Worm (Caenorhabditis elegans) whole organism, mixed stage, embryonic: Measurements from ENCODE around the gene rbm-22.

ENCODE experiments used
- M03D4.4 ChIP-seq: sonication (generic microtip); optimal IDR thresholded peaks from 2 replicates; lab custom pipeline; 2017; ENCODE audit warnings: mild to moderate bottlenecking, missing genetic modification characterization, missing compliant biosample characterization
- bed-3 ChIP-seq: fragments of 200-800 bp; sonication (Bioruptor generic); optimal IDR thresholded peaks from 3 replicates; lab custom pipeline; 2018; ENCODE audit warnings: mild to moderate bottlenecking, missing genetic modification characterization, moderate library complexity, missing compliant biosample characterization
- blmp-1 ChIP-seq: fragments of 150-350 bp; optimal IDR thresholded peaks from 2 replicates; lab custom pipeline; 2014; ENCODE audit warnings: missing biosample characterization, missing genetic modification characterization
- ceh-39 ChIP-seq: fragments of 150-350 bp; optimal IDR thresholded peaks from 2 replicates; lab custom pipeline; 2014; ENCODE audit warnings: missing biosample characterization, missing genetic modification characterization
- ceh-43 ChIP-seq: fragments of 200-800 bp; sonication (Bioruptor generic); optimal IDR thresholded peaks from 2 replicates; lab custom pipeline; 2018; ENCODE audit warnings: mild to moderate bottlenecking, missing genetic modification characterization, moderate library complexity, missing compliant biosample characterization
- ceh-83 ChIP-seq: fragments of 200-800 bp; sonication (Bioruptor generic); optimal IDR thresholded peaks from 2 replicates; lab custom pipeline; 2018; ENCODE audit warnings: mild to moderate bottlenecking, missing genetic modification characterization, missing compliant biosample characterization
- ces-1 ChIP-seq: fragments of 150-350 bp; optimal IDR thresholded peaks from 2 replicates; lab custom pipeline; 2014; ENCODE audit warnings: missing biosample characterization, missing genetic modification reagents, missing genetic modification characterization
- cnd-1 ChIP-seq: fragments of 200-800 bp; sonication (Bioruptor generic); optimal IDR thresholded peaks from 2 replicates; lab custom pipeline; 2018; ENCODE audit warnings: mild to moderate bottlenecking, missing genetic modification characterization, missing compliant biosample characterization
- drap-1 ChIP-seq: fragments of 200-800 bp; sonication (Bioruptor generic); optimal IDR thresholded peaks from 3 replicates; lab custom pipeline; 2018; ENCODE audit warnings: mild to moderate bottlenecking, missing genetic modification characterization, missing compliant biosample characterization
- elt-1 ChIP-seq: sonication (generic microtip); optimal IDR thresholded peaks from 2 replicates; lab custom pipeline; 2017; ENCODE audit warnings: missing genetic modification characterization, mild to moderate bottlenecking, missing compliant biosample characterization, antibody characterized with exemption, moderate library complexity, borderline replicate concordance; ENCODE audit not compliant: insufficient read depth
- elt-3 ChIP-seq: fragments of 150-350 bp; optimal IDR thresholded peaks from 2 replicates; lab custom pipeline; 2014; ENCODE audit warnings: missing biosample characterization, missing genetic modification characterization
- flh-1 ChIP-seq: fragments of 200-800 bp; sonication (Bioruptor generic); optimal IDR thresholded peaks from 2 replicates; lab custom pipeline; 2018; ENCODE audit warnings: mild to moderate bottlenecking, missing genetic modification characterization, moderate library complexity, missing compliant biosample characterization
- hlh-1 ChIP-seq: fragments of 150-350 bp; optimal IDR thresholded peaks from 2 replicates; lab custom pipeline; 2014; ENCODE audit warnings: missing biosample characterization, missing genetic modification reagents, missing genetic modification characterization
- lin-13 ChIP-seq: fragments of 150-350 bp; optimal IDR thresholded peaks from 2 replicates; lab custom pipeline; 2014; ENCODE audit warnings: missing biosample characterization, missing genetic modification characterization
- lin-32 ChIP-seq: fragments of 200-800 bp; sonication (Bioruptor generic); optimal IDR thresholded peaks from 2 replicates; lab custom pipeline; 2018; ENCODE audit warnings: mild to moderate bottlenecking, missing genetic modification characterization, missing compliant biosample characterization
- mab-5 ChIP-seq: fragments of 150-350 bp; optimal IDR thresholded peaks from 2 replicates; lab custom pipeline; 2014; ENCODE audit warnings: missing biosample characterization, missing genetic modification characterization
- mep-1 ChIP-seq: fragments of 150-350 bp; optimal IDR thresholded peaks from 2 replicates; lab custom pipeline; 2017; ENCODE audit warnings: missing biosample characterization, missing genetic modification reagents, missing genetic modification characterization, inconsistent platforms
- mls-2 ChIP-seq: sonication (generic microtip); optimal IDR thresholded peaks from 2 replicates; lab custom pipeline; 2016; ENCODE audit warnings: mild to moderate bottlenecking, missing genetic modification characterization, moderate library complexity, missing compliant biosample characterization
- nhr-12 ChIP-seq: fragments of 150-350 bp; optimal IDR thresholded peaks from 2 replicates; lab custom pipeline; 2014; ENCODE audit warnings: missing biosample characterization, missing genetic modification characterization
- nhr-237 ChIP-seq: fragments of 150-350 bp; optimal IDR thresholded peaks from 2 replicates; lab custom pipeline; 2014; ENCODE audit warnings: missing biosample characterization, missing genetic modification characterization
- nhr-76 ChIP-seq: sonication (generic microtip); optimal IDR thresholded peaks from 2 replicates; lab custom pipeline; 2017; ENCODE audit warnings: missing biosample characterization, missing genetic modification characterization
- pha-4 ChIP-seq: fragments of 150-350 bp; optimal IDR thresholded peaks from 2 replicates; lab custom pipeline; 2018; ENCODE audit warnings: missing biosample characterization, missing genetic modification reagents, missing genetic modification characterization
- sem-2 ChIP-seq: fragments of 200-800 bp; sonication (Bioruptor generic); optimal IDR thresholded peaks from 2 replicates; lab custom pipeline; 2018; ENCODE audit warnings: mild to moderate bottlenecking, missing genetic modification characterization, missing compliant biosample characterization
- sptf-1 ChIP-seq: sonication (generic microtip); optimal IDR thresholded peaks from 2 replicates; lab custom pipeline; 2017; ENCODE audit warnings: mild to moderate bottlenecking, missing genetic modification characterization, moderate library complexity, missing compliant biosample characterization
- tbx-8 ChIP-seq: fragments of 200-800 bp; sonication (Bioruptor generic); optimal IDR thresholded peaks from 2 replicates; lab custom pipeline; 2018; ENCODE audit warnings: mild to moderate bottlenecking, missing genetic modification characterization, moderate library complexity, missing compliant biosample characterization
- unc-120 ChIP-seq: sonication (generic microtip); optimal IDR thresholded peaks from 2 replicates; lab custom pipeline; 2017; ENCODE audit warnings: missing genetic modification characterization, missing compliant biosample characterization; ENCODE audit not compliant: poor library complexity, severe bottlenecking
- unc-39 ChIP-seq: fragments of 150-350 bp; optimal IDR thresholded peaks from 2 replicates; lab custom pipeline; 2014; ENCODE audit warnings: missing biosample characterization, missing genetic modification characterization
- ztf-11 ChIP-seq: fragments of 150-350 bp; optimal IDR thresholded peaks from 2 replicates; lab custom pipeline; 2014; ENCODE audit warnings: missing biosample characterization, missing genetic modification characterization

The rbm-22 gene

DNA sequence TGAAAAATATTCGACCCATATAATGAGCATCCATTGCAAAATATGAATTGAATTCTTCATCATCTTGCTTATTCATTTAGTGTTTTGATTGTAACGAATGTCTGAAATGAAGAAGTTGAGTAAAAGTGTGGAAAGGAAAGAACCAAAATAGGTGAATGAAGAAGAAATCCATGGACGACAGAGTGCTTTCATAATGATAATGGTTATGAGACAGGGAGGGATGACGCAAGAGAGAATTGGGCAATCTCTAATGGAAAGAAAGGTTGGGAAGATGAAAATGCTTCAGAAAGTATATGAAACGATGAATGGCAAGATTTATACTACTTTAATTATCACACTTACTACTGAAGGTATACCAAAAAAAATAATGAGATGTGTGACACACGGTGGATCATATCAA, 43.1 kb downstream of the rbm-22 start, which contains the start of gene ZK596.3:
Gene ZK596.3, minus strand, starts transcription at position 101 of the 400 bp plus-strand sequence.
- TF ChIP-seq nhr-12 (tag; lab: Kevin White, UChicago) (no peak), sptf-1 (tag; lab: Kevin White, UChicago) (no peak), mep-1 (no peak), pha-4 (tag; lab: Kevin White, UChicago) (no peak), lin-13 (tag; lab: Kevin White, UChicago) (no peak), blmp-1 (tag; lab: Kevin White, UChicago) (no peak), ceh-39 (tag; lab: Kevin White, UChicago) (no peak)

DNA sequence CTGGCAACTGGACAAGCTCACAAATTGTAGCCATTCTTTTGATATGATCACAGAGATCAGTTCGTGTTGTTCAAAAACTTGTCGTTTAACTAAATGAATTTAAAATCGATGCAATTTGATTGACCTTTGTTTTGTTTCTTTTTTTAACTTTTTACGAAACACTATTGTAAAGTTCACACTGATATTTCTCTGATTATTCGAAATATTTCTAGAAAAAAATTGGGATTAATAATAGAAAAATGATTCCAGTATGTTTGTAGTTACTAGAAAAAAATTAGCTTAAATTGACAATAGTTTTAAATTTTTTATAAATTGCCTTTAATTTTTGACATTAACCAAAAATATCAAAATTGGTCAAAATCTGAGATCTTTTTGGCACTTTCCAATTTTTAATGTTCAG, 48.0 kb downstream of the rbm-22 start, which contains the start of gene ZK596.2:
Gene ZK596.2, minus strand, starts transcription at position 101 of the 400 bp plus-strand sequence.
- no peak for TF ChIP-seq sem-2
- TF ChIP-seq blmp-1 (tag; lab: Kevin White, UChicago) = no peak
- no peak for TF ChIP-seq nhr-76 (tag; lab: Kevin White, UChicago)
- no peak for TF ChIP-seq hlh-1
- TF ChIP-seq elt-1 (tag; lab: Kevin White, UChicago) = no peak
- TF ChIP-seq mls-2 (tag; lab: Kevin White, UChicago) = no peak
- TF ChIP-seq cnd-1 (tag; lab: Kevin White, UChicago) = no peak
- TF ChIP-seq ceh-39 (tag; lab: Kevin White, UChicago) = no peak

DNA sequence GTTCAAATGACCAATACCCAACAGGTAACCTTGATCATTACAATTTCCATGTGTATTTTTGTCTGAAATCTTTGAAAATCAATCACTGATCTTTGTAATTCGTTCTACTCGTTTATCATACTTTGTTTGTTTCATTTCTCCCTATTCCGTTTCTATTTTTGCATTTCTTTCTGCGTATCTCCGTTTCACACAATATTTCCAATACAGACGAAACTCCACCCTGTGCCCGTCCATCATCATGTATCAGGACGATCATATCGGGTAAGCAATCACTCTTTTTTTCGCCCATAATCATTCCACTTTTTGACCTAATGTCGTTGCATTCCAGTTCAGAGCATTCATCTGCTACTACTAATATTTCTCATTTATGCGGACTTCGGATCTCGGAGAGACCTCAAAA, 48.5 kb downstream of the rbm-22 start, which contains the start of gene pyk-2:
Gene pyk-2, plus strand, starts transcription at position 206 of the 400 bp plus-strand sequence.
- TF ChIP-seq ceh-43 (GFP tag; lab: Kevin White, UChicago) (no peak), sptf-1 (tag; lab: Kevin White, UChicago) (no peak), ceh-83 (GFP tag; lab: Kevin White, UChicago) (no peak), nhr-237 (no peak), unc-120 (no peak), flh-1 (no peak), lin-32 (GFP tag; lab: Kevin White, UChicago) (no peak), mls-2 (tag; lab: Kevin White, UChicago) (no peak), ceh-39 (tag; lab: Kevin White, UChicago) (no peak)

DNA sequence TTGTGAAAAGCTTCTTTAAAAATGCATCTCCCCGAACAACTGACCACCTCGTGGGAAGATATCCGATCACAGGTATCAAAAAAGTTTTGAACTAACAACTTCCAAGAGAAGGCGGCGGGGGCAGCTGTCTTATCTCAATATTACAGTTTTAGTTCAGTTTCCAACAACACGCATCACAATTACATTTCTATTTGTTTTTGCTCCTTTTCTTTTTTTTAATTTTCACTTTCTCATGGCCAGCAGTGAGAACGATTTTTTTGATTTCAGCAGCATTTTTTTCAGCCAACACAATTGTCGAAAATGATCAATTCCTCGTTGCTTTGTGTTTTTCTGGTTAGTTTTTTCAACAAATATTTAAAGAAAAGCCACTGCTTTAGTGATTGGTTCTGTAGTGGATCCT, 51.9 kb downstream of the rbm-22 start, which contains the start of gene ZK593.2:
Gene ZK593.2, plus strand, starts transcription at position 301 of the 400 bp plus-strand sequence.
- TF ChIP-seq ztf-11 (tag; lab: Kevin White, UChicago) (no peak), lin-13 (tag; lab: Kevin White, UChicago) (no peak), elt-1 (tag; lab: Kevin White, UChicago) (no peak), unc-120 (no peak), tbx-8 (no peak), mab-5 (tag; lab: Kevin White, UChicago) (no peak), sptf-1 (tag; lab: Kevin White, UChicago) (no peak), ces-1 (GFP tag; lab: Kevin White, UChicago) (no peak), mls-2 (tag; lab: Kevin White, UChicago) (no peak), unc-39 (tag; lab: Kevin White, UChicago) (no peak), hlh-1 (no peak), elt-3 (tag; lab: Kevin White, UChicago) (no peak), nhr-237 (no peak), M03D4.4 (tag; lab: Kevin White, UChicago) (no peak), blmp-1 (tag; lab: Kevin White, UChicago) (no peak), nhr-12 (tag; lab: Kevin White, UChicago) (no peak), ceh-39 (tag; lab: Kevin White, UChicago) (no peak), bed-3 (GFP tag; lab: Kevin White, UChicago) (no peak), drap-1 (no peak)
